Fruit fly (Drosophila melanogaster) whole organism, embryonic: ENCODE measurements around the gene CG6356.

Source experiments
- Abd-B ChIP-seq: fragments of 200-800 bp; sonication (Bioruptor generic); optimal IDR thresholded peaks from 2 replicates; lab custom pipeline; 2018; ENCODE audit warnings: missing biosample characterization, mild to moderate bottlenecking, missing genetic modification characterization, moderate library complexity
- BtbVII ChIP-seq: fragments of 200-800 bp; sonication (Bioruptor generic); optimal IDR thresholded peaks from 3 replicates; lab custom pipeline; 2017; ENCODE audit warnings: missing biosample characterization, mild to moderate bottlenecking, missing genetic modification characterization
- CG10274 ChIP-seq: fragments of 200-800 bp; sonication (Bioruptor generic); optimal IDR thresholded peaks from 3 replicates; lab custom pipeline; 2017; ENCODE audit warnings: missing biosample characterization, mild to moderate bottlenecking, missing genetic modification characterization
- CG10431 ChIP-seq: fragments of 200-800 bp; sonication (Bioruptor generic); optimal IDR thresholded peaks from 3 replicates; lab custom pipeline; 2018; ENCODE audit warnings: missing biosample characterization, mild to moderate bottlenecking, missing genetic modification characterization
- CG12769 ChIP-seq: fragments of 200-800 bp; sonication (Bioruptor generic); optimal IDR thresholded peaks from 2 replicates; lab custom pipeline; 2019; ENCODE audit warnings: missing biosample characterization, mild to moderate bottlenecking, missing genetic modification characterization, moderate library complexity
- CG13296 ChIP-seq: fragments of 200-800 bp; sonication (Bioruptor generic); optimal IDR thresholded peaks from 3 replicates; lab custom pipeline; 2018; ENCODE audit warnings: missing biosample characterization, mild to moderate bottlenecking, missing genetic modification characterization
- CG14014 ChIP-seq: fragments of 200-800 bp; sonication (Bioruptor generic); IDR thresholded peaks from 2 replicates; pipeline ENCODE4 v1.3.6; 2022; ENCODE audit warnings: missing biosample characterization, missing genetic modification characterization
- CG15696 ChIP-seq: fragments of 200-800 bp; sonication (Bioruptor generic); optimal IDR thresholded peaks from 2 replicates; lab custom pipeline; 2019; ENCODE audit warnings: missing biosample characterization, mild to moderate bottlenecking, missing genetic modification characterization, moderate library complexity
- CG1647 ChIP-seq: fragments of 200-800 bp; sonication (Bioruptor generic); optimal IDR thresholded peaks from 3 replicates; lab custom pipeline; 2016; ENCODE audit warnings: missing biosample characterization, missing genetic modification characterization
- CG17186 ChIP-seq: fragments of 200-800 bp; sonication (Bioruptor generic); optimal IDR thresholded peaks from 3 replicates; lab custom pipeline; 2017; ENCODE audit warnings: missing biosample characterization, missing genetic modification reagents, missing genetic modification characterization
- CG17612 ChIP-seq: fragments of 200-800 bp; sonication (Bioruptor generic); IDR thresholded peaks from 2 replicates; pipeline ENCODE4 v1.3.6; 2022; ENCODE audit warnings: missing biosample characterization, missing genetic modification characterization
- CG18599 ChIP-seq: fragments of 200-800 bp; sonication (Bioruptor generic); optimal IDR thresholded peaks from 3 replicates; lab custom pipeline; 2017; ENCODE audit warnings: missing biosample characterization, missing genetic modification characterization, mild to moderate bottlenecking, moderate library complexity, missing genetic modification reagents
- CG3407 ChIP-seq: fragments of 200-800 bp; sonication (Bioruptor generic); optimal IDR thresholded peaks from 2 replicates; lab custom pipeline; 2018; ENCODE audit warnings: missing biosample characterization, mild to moderate bottlenecking, missing genetic modification characterization
- CG7372 ChIP-seq: fragments of 200-800 bp; sonication (Bioruptor generic); IDR thresholded peaks from 2 replicates; pipeline ENCODE4 v1.3.6; 2022; ENCODE audit warnings: missing biosample characterization, missing genetic modification characterization
- CG8388 ChIP-seq: fragments of 200-800 bp; sonication (Bioruptor generic); optimal IDR thresholded peaks from 2 replicates; lab custom pipeline; 2019; ENCODE audit warnings: missing biosample characterization, mild to moderate bottlenecking, missing genetic modification characterization, moderate library complexity
- CG8765 ChIP-seq: fragments of 200-800 bp; sonication (Bioruptor generic); IDR thresholded peaks from 2 replicates; pipeline ENCODE4 v1.3.6; 2022; ENCODE audit warnings: missing biosample characterization, missing genetic modification characterization
- CG9215 ChIP-seq: fragments of 200-800 bp; sonication (Bioruptor generic); IDR thresholded peaks from 2 replicates; pipeline ENCODE4 v1.3.6; 2022; ENCODE audit warnings: missing biosample characterization, missing genetic modification characterization
- Ets65A ChIP-seq: fragments of 200-800 bp; sonication (Bioruptor generic); peaks from one replicate; lab custom pipeline; 2016; ENCODE audit warnings: missing biosample characterization, missing genetic modification characterization
- GATAe ChIP-seq: fragments of 200-800 bp; sonication (Bioruptor generic); conservative IDR thresholded peaks from 2 replicates; pipeline ENCODE4 v1.3.6; 2022; ENCODE audit warnings: missing biosample characterization, missing genetic modification characterization
- HHEX ChIP-seq: fragments of 200-800 bp; sonication (Bioruptor generic); optimal IDR thresholded peaks from 3 replicates; lab custom pipeline; 2017; ENCODE audit warnings: missing biosample characterization, mild to moderate bottlenecking, missing genetic modification characterization, missing genetic modification reagents
- HLH4C ChIP-seq: fragments of 200-800 bp; sonication (Bioruptor generic); IDR thresholded peaks from 3 replicates; pipeline ENCODE4 v1.3.6; 2022; ENCODE audit warnings: missing biosample characterization, missing genetic modification characterization; ENCODE audit not compliant: partially characterized antibody
- Hey ChIP-seq: fragments of 200-800 bp; sonication (Bioruptor generic); optimal IDR thresholded peaks from 3 replicates; lab custom pipeline; 2018; ENCODE audit warnings: missing biosample characterization, mild to moderate bottlenecking, missing genetic modification characterization
- Max ChIP-seq: fragments of 200-800 bp; sonication (Bioruptor generic); optimal IDR thresholded peaks from 2 replicates; lab custom pipeline; 2016; ENCODE audit warnings: missing biosample characterization, mild to moderate bottlenecking, missing genetic modification characterization
- Med ChIP-seq: fragments of 200-800 bp; sonication (Bioruptor generic); peaks from one replicate; lab custom pipeline; 2016; ENCODE audit warnings: missing biosample characterization, missing genetic modification characterization, mild to moderate bottlenecking, inconsistent platforms, moderate library complexity
- Pdp1 ChIP-seq, 2 experiments: fragments of 200-800 bp; sonication (Bioruptor generic); optimal IDR thresholded peaks; 3 replicates each; lab custom pipeline; 2016; ENCODE audit warnings: missing biosample characterization in 2 of 2, missing genetic modification characterization in 2 of 2, mild to moderate bottlenecking in 1 of 2, moderate library complexity in 1 of 2
- Ptx1 ChIP-seq: fragments of 200-800 bp; sonication (Bioruptor generic); IDR thresholded peaks from 2 replicates; pipeline ENCODE4 v1.3.6; 2022; ENCODE audit warnings: missing biosample characterization, missing genetic modification characterization
- Rfx ChIP-seq: fragments of 200-800 bp; sonication (Bioruptor generic); IDR thresholded peaks from 2 replicates; pipeline ENCODE4 v1.3.6; 2022; ENCODE audit warnings: missing biosample characterization, missing genetic modification characterization
- cwo ChIP-seq: fragments of 200-800 bp; sonication (Bioruptor generic); optimal IDR thresholded peaks from 3 replicates; lab custom pipeline; 2017; ENCODE audit warnings: missing biosample characterization, missing genetic modification characterization, mild to moderate bottlenecking, moderate library complexity, missing genetic modification reagents
- ham ChIP-seq: fragments of 200-800 bp; sonication (Bioruptor generic); IDR thresholded peaks from 2 replicates; pipeline ENCODE4 v1.3.6; 2022; ENCODE audit warnings: missing biosample characterization, missing genetic modification characterization
- jigr1 ChIP-seq: fragments of 200-800 bp; sonication (Bioruptor generic); IDR thresholded peaks from 3 replicates; pipeline ENCODE4 v1.3.6; 2022; ENCODE audit warnings: missing biosample characterization, missing genetic modification characterization
- kay ChIP-seq: fragments of 200-800 bp; sonication (Bioruptor generic); optimal IDR thresholded peaks from 2 replicates; lab custom pipeline; 2016; ENCODE audit warnings: missing biosample characterization, missing genetic modification characterization
- ken ChIP-seq: fragments of 200-800 bp; sonication (Bioruptor generic); IDR thresholded peaks from 3 replicates; pipeline ENCODE4 v1.3.6; 2022; ENCODE audit warnings: missing biosample characterization, missing genetic modification characterization
- lov ChIP-seq, 2 experiments: fragments of 200-800 bp in 1 of 2; fragments of >200 bp in 1 of 2; sonication (Bioruptor generic) in 1 of 2; IDR thresholded peaks in 1 of 2; optimal IDR thresholded peaks in 1 of 2; 2 replicates in 1 of 2; 3 replicates in 1 of 2; pipeline versions ENCODE4 v1.3.6 to Lab custom; 2017 to 2022; ENCODE audit warnings: missing biosample characterization in 1 of 2, missing genetic modification characterization in 1 of 2
- nerfin-1 ChIP-seq: fragments of 200-800 bp; sonication (Bioruptor generic); optimal IDR thresholded peaks from 3 replicates; lab custom pipeline; 2019; ENCODE audit warnings: missing biosample characterization, mild to moderate bottlenecking, missing genetic modification characterization, moderate library complexity
- nerfin-2 ChIP-seq: fragments of 200-800 bp; sonication (Bioruptor generic); IDR thresholded peaks from 2 replicates; pipeline ENCODE4 v1.3.6; 2022; ENCODE audit warnings: missing biosample characterization, missing genetic modification characterization; ENCODE audit not compliant: partially characterized antibody
- nmo ChIP-seq: fragments of 200-800 bp; sonication (Bioruptor generic); optimal IDR thresholded peaks from 2 replicates; lab custom pipeline; 2018; ENCODE audit warnings: missing biosample characterization, mild to moderate bottlenecking, missing genetic modification characterization, moderate library complexity
- peb ChIP-seq: fragments of 200-800 bp; sonication (Bioruptor generic); IDR thresholded peaks from 2 replicates; pipeline ENCODE4 v1.3.6; 2022; ENCODE audit warnings: missing biosample characterization, missing genetic modification characterization
- rib ChIP-seq: fragments of 200-800 bp; sonication (Bioruptor generic); IDR thresholded peaks from 2 replicates; pipeline ENCODE4 v1.3.6; 2022; ENCODE audit warnings: missing biosample characterization, missing genetic modification characterization
- scrt ChIP-seq: fragments of 200-800 bp; sonication (Bioruptor generic); optimal IDR thresholded peaks from 2 replicates; lab custom pipeline; 2018; ENCODE audit warnings: missing biosample characterization, mild to moderate bottlenecking, missing genetic modification characterization, moderate library complexity
- sd ChIP-seq: fragments of 200-800 bp; sonication (Bioruptor generic); optimal IDR thresholded peaks from 3 replicates; lab custom pipeline; 2018; ENCODE audit warnings: missing biosample characterization, mild to moderate bottlenecking, missing genetic modification characterization, moderate library complexity
- slou ChIP-seq: fragments of 200-800 bp; sonication (Bioruptor generic); optimal IDR thresholded peaks from 3 replicates; lab custom pipeline; 2016; ENCODE audit warnings: missing biosample characterization, missing genetic modification characterization
- sug ChIP-seq: fragments of 200-800 bp; optimal IDR thresholded peaks from 2 replicates; lab custom pipeline; 2019; ENCODE audit warnings: missing biosample characterization, mild to moderate bottlenecking, missing genetic modification characterization, moderate library complexity
- tap ChIP-seq: fragments of 200-800 bp; optimal IDR thresholded peaks from 3 replicates; lab custom pipeline; 2019; ENCODE audit warnings: missing biosample characterization, mild to moderate bottlenecking, missing genetic modification characterization, moderate library complexity
- wdn ChIP-seq: fragments of 200-800 bp; sonication (Bioruptor generic); IDR thresholded peaks from 2 replicates; pipeline ENCODE4 v1.3.6; 2022; ENCODE audit warnings: missing biosample characterization, missing genetic modification characterization
- zfh2 ChIP-seq: fragments of 200-800 bp; sonication (Bioruptor generic); optimal IDR thresholded peaks from 2 replicates; lab custom pipeline; 2016; ENCODE audit warnings: missing biosample characterization, missing genetic modification characterization

The CG6356 gene

DNA sequence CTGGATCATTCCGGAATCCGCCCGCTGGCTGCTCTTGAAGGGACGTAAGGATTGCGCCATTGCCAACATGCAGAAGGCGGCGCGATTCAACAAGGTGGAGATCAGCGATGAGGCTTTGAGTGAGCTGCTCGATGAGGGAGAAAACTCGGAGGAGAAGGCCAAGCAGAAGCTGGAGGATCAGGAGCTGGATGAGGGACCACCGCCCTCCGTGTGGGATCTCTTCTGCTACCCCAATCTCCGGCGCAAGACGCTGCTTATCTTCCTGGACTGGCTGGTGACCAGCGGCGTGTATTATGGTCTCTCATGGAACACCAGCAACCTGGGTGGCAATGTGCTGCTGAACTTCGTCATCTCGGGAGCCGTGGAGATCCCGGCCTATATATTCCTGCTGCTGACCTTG, 9.5 kb upstream of the CG6356 start:
- TF ChIP-seq Ets65A (GFP tag; lab: Kevin White, UChicago), result peak; percentile 46
- TF ChIP-seq Pdp1 (GFP tag; optimal IDR thresholded peaks at IDR 0.05; lab: Kevin White, UChicago), result no peak
- peak; percentile 11 for TF ChIP-seq Med (GFP tag; lab: Kevin White, UChicago)

DNA sequence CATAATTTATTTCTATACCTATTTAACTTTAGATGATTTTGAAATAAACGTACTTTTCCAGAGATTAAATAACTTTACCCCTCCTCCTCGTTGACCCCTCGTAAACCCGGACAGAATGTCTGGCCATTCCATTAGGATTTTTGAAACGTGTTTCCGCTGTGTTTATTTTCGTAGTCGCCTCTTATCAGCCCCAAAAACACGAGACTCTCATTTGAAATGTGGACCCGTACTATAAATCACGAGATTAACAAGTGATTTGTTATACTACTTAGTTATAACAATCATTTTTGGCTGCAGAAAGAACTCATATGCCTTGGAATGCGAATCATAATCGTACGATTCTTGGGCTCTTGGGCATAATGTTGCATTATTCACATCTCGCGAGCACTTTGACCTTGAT, 8.3 kb upstream of the CG6356 start:
- TF ChIP-seq BtbVII (no peak), CG3407 (GFP tag; lab: Kevin White, UChicago) (no peak), CG9215 (no peak), Ptx1 (no peak), Pdp1 (GFP tag; optimal IDR thresholded peaks at IDR 0.05; lab: Kevin White, UChicago) (peak in 1 of 2 experiments; percentile 44), CG12769 (tag; lab: Kevin White, UChicago) (no peak), CG10274 (GFP tag; lab: Kevin White, UChicago) (no peak), CG13296 (GFP tag; lab: Kevin White, UChicago) (no peak), ham (GFP tag; lab: Robert Waterston, UW) (no peak), sd (peak; percentile 9), nmo (GFP tag; lab: Kevin White, UChicago) (no peak), CG14014 (GFP tag; lab: Robert Waterston, UW) (no peak), nerfin-2 (GFP tag; lab: Robert Waterston, UW) (no peak), wdn (no peak), CG18599 (no peak), sug (tag; lab: Kevin White, UChicago) (peak; percentile 1), cwo (peak; percentile 96)
- TF ChIP-seq, all 482 proteins: peak for 4

DNA sequence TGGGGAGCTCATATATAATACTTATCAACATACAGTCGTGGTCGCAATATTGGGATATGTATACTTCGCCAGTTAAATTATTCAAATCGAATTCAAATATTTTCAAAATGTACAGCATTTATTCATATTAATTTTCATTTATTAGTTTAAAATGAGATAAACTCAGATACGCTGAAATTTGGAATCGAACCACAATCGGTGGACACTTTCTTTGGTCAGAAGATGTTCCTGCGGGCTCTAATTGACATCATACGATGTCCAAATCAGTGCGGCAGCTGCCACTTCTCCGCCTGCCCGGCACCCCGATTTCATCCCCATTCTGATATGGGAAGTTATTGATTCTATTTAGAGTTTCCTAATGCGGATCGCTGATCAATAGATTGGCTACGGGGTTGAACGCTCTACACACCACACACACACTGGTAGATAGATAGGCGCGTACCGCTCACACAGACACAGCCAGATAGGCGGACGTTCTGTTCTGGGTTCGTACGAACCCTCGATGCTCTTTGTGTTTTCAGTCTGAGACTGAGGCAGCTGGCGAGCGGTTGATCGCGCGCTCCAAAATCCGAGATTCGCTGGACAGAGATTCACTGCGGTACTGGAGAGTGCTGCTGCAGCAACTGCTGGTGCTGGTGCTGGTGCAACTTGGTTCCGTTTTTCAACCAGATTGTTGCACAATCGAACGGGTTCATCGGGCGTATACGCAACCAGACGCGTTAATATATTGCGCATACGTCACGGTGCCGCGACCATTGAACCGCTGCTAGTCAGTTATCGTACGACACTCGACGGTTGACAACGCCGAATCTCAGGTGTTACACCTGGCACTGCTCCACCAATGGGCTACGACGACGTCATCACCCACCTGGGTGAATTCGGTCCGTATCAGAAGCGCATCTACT, 7.4 kb upstream of the CG6356 start, which contains the start of gene Orct:
TSS of gene Orct (plus strand) at position 157 of the 905 bp plus-strand sequence.
- TF ChIP-seq CG8388 (GFP tag; lab: Kevin White, UChicago) (peak; percentile 64), GATAe (GFP tag; lab: Robert Waterston, UW) (peak; percentile 85), CG10431 (GFP tag; lab: Kevin White, UChicago) (peak; percentile 23), CG1647 (peak; percentile 25), ken (GFP tag; lab: Robert Waterston, UW) (no peak), lov (optimal IDR thresholded peaks at IDR 0.05; lab: Kevin White, UChicago) (no peak), lov (GFP tag; IDR thresholded peaks at IDR 0.05; lab: Robert Waterston, UW) (0 out of 3 replicates have a peak, but pooled peaks have one; percentile 7), HLH4C (GFP tag; lab: Robert Waterston, UW) (no peak), zfh2 (peak; percentile 87), Hey (tag; lab: Kevin White, UChicago) (peak; percentile 63), Abd-B (GFP tag; lab: Kevin White, UChicago) (peak; percentile 58), CG8765 (GFP tag; lab: Robert Waterston, UW) (peak; percentile 22; the same call in 1 of the 2 replicates), Rfx (peak; percentile 75), CG17612 (GFP tag; lab: Robert Waterston, UW) (0 out of 2 replicates have a peak, but pooled peaks have one; percentile 49), HHEX (peak; percentile 85), CG15696 (tag; lab: Kevin White, UChicago) (peak; percentile 42), Max (GFP tag; lab: Kevin White, UChicago) (peak; percentile 62), kay (GFP tag; lab: Kevin White, UChicago) (peak; percentile 45), jigr1 (GFP tag; lab: Robert Waterston, UW) (0 out of 3 replicates have a peak, but pooled peaks have one; percentile 20), peb (GFP tag; lab: Robert Waterston, UW) (peak; percentile 26; the same call in 1 of the 2 replicates), nerfin-1 (tag; lab: Kevin White, UChicago) (peak; percentile 54), CG7372 (GFP tag; lab: Robert Waterston, UW) (peak; percentile 87), tap (tag; lab: Kevin White, UChicago) (peak; percentile 77), scrt (GFP tag; lab: Kevin White, UChicago) (peak; percentile 75), rib (GFP tag; lab: Robert Waterston, UW) (no peak), slou (no peak), CG17186 (no peak), CG13296 (GFP tag; lab: Kevin White, UChicago) (peak; percentile 71)
